Worm (Caenorhabditis elegans) whole organism, midembryonic: ENCODE results near the gene T02D1.7.

Experiments
- T22C8.4 ChIP-seq: fragments of 200-800 bp; sonication (Bioruptor generic); IDR thresholded peaks from 2 replicates; pipeline ENCODE4 v1.3.6; 2022; ENCODE audit warnings: missing genetic modification characterization, missing compliant biosample characterization
- cog-1 ChIP-seq: sonication (generic microtip); optimal IDR thresholded peaks from 2 replicates; lab custom pipeline; 2016; ENCODE audit warnings: missing genetic modification characterization, missing compliant biosample characterization
- flt-1 ChIP-seq: fragments of 200-800 bp; sonication (Bioruptor generic); IDR thresholded peaks from 2 replicates; pipeline ENCODE4 v1.3.6; 2022; ENCODE audit warnings: missing genetic modification characterization, missing compliant biosample characterization
- klf-2 ChIP-seq: fragments of 200-800 bp; sonication (Bioruptor generic); conservative IDR thresholded peaks from 2 replicates; pipeline ENCODE4 v1.3.6; 2022; ENCODE audit warnings: missing genetic modification reagents, missing genetic modification characterization, missing compliant biosample characterization
- med-1 ChIP-seq: sonication (generic microtip); optimal IDR thresholded peaks from 2 replicates; lab custom pipeline; 2017; ENCODE audit warnings: missing genetic modification characterization, mild to moderate bottlenecking, missing compliant biosample characterization, antibody characterized with exemption, missing genetic modification reagents; ENCODE audit not compliant: insufficient read depth
- ref-1 ChIP-seq: fragments of 200-800 bp; sonication (Bioruptor generic); conservative IDR thresholded peaks from 2 replicates; pipeline ENCODE4 v1.3.6; 2022; ENCODE audit warnings: missing genetic modification reagents, missing genetic modification characterization, missing compliant biosample characterization
- tab-1 ChIP-seq: fragments of 200-800 bp; sonication (Bioruptor generic); IDR thresholded peaks from 2 replicates; pipeline ENCODE4 v1.3.6; 2022; ENCODE audit warnings: missing genetic modification characterization, missing compliant biosample characterization
- ztf-23 ChIP-seq: fragments of 200-800 bp; sonication (Bioruptor generic); IDR thresholded peaks from 2 replicates; pipeline ENCODE4 v1.3.6; 2022; ENCODE audit warnings: missing genetic modification reagents, missing genetic modification characterization, missing compliant biosample characterization
- ztf-29 ChIP-seq: fragments of 200-800 bp; sonication (Bioruptor generic); IDR thresholded peaks from 2 replicates; pipeline ENCODE4 v1.3.6; 2022; ENCODE audit warnings: missing genetic modification reagents, missing genetic modification characterization, missing compliant biosample characterization

The T02D1.7 gene

DNA sequence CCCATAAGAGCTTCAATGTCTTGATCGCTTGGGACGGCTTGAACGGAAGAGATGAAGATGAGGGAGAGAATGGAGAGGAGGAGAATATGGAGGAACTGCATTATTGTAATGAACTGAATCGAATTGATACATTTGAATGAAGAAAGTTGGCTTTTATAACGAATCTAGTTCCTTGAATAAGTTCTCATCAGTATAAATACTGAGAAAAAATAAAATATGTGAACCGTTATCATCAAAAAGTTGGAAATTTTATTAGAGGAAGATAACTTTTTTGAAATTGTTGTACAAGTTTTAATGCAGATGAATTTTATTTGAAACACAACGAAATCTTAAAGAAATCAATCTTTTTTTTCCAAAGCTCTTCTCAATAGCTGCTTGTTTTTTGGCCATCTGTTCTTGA lies at the start of gene T02D1.7:
T02D1.7 (minus strand) TSS at position 101 of the 400 bp plus-strand sequence.
- TF ChIP-seq T22C8.4: no peak
- TF ChIP-seq ztf-23 (GFP tag; lab: Robert Waterston, UW): no peak
- TF ChIP-seq klf-2: no peak
- TF ChIP-seq cog-1 (tag; lab: Kevin White, UChicago): no peak
- TF ChIP-seq tab-1: no peak
- no peak for TF ChIP-seq flt-1 (GFP tag; lab: Robert Waterston, UW)
- no peak for TF ChIP-seq ztf-29 (GFP tag; lab: Robert Waterston, UW)
- TF ChIP-seq ref-1: no peak
- TF ChIP-seq med-1 (GFP tag; lab: Kevin White, UChicago): no peak

DNA sequence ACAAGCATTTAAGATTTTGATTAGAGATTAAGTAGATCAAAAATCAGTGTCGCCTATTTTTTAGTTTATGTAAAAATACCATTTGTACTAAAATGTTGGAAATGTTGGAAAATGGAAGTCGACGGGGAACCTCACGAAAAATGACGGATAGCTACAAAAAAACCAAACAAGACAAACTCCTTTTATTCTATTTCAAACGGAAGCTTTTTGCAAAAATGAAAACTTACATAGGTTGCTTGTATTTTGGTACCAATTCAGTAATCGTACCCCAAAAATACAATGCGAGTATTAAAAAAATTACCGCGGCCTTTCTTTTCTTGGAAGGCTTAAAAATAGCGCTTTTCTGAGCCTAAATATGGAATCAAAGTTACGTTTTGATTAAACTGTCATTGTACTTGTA lies 47.1 kb upstream of the T02D1.7 start:
- TF ChIP-seq ztf-23 (GFP tag; lab: Robert Waterston, UW): no peak
- TF ChIP-seq ztf-29 (GFP tag; lab: Robert Waterston, UW): no peak
- no peak for TF ChIP-seq med-1 (GFP tag; lab: Kevin White, UChicago)
- TF ChIP-seq cog-1 (tag; lab: Kevin White, UChicago): no peak
- TF ChIP-seq ref-1: no peak
- no peak for TF ChIP-seq flt-1 (GFP tag; lab: Robert Waterston, UW)
- TF ChIP-seq T22C8.4: no peak
- no peak for TF ChIP-seq tab-1
- no peak for TF ChIP-seq klf-2

- TF ChIP-seq med-1 (GFP tag; lab: Kevin White, UChicago) (no peak), cog-1 (tag; lab: Kevin White, UChicago) (no peak), T22C8.4 (no peak), ztf-23 (GFP tag; lab: Robert Waterston, UW) (no peak), flt-1 (GFP tag; lab: Robert Waterston, UW) (no peak), ref-1 (no peak), ztf-29 (GFP tag; lab: Robert Waterston, UW) (no peak), klf-2 (no peak), tab-1 (no peak)
These were observed 46.3 kb upstream of the T02D1.7 start for ce11 chrIV:17453200-17453599.

DNA sequence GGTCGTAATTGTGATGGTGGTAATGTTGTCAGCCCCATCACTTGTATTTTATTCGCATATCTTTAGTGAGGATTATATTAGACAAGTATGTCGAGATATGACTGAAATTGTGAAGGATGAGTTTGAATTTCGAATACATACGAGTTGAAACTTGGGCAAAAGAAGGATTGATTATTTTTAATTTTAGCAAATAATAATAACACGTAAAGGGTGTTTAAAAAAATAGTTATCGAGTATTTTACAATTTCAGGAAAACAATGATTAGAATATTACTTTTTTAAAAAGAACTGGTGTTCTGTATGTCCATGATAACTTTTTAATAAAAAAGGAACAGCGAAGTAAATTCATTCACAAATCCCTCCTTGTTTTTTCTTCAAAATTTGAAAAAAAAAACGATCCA lies 43.5 kb upstream of the T02D1.7 start, which contains the start of gene F11E6.8:
F11E6.8 (minus strand) TSS at position 101 of the 400 bp plus-strand sequence.
- TF ChIP-seq ref-1: no peak
- no peak for TF ChIP-seq klf-2
- TF ChIP-seq ztf-29 (GFP tag; lab: Robert Waterston, UW): no peak
- TF ChIP-seq flt-1 (GFP tag; lab: Robert Waterston, UW): no peak
- no peak for TF ChIP-seq med-1 (GFP tag; lab: Kevin White, UChicago)
- no peak for TF ChIP-seq ztf-23 (GFP tag; lab: Robert Waterston, UW)
- no peak for TF ChIP-seq cog-1 (tag; lab: Kevin White, UChicago)
- TF ChIP-seq T22C8.4: no peak
- TF ChIP-seq tab-1: no peak

DNA sequence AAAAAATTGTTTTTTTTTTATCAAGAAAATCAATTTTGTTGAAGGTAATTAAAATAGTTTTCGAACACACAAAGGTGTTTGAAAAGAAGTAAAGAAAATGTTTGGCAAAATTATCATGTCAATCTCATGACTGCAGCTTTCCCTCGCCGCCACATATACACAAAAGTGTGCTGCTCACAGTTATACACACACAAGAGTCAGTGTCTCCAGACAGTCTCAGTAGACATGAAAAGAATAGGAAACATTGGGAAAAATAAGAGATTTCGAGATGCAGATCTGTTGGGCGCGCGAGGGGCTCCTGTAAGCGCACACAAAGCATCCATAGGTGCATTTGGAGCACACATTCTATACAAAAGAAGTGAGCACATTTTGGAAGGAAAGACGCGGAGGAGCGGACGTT lies 41.4 kb upstream of the T02D1.7 start:
- TF ChIP-seq T22C8.4 (no peak), med-1 (GFP tag; lab: Kevin White, UChicago) (no peak), flt-1 (GFP tag; lab: Robert Waterston, UW) (no peak), tab-1 (no peak), klf-2 (no peak), cog-1 (tag; lab: Kevin White, UChicago) (no peak), ztf-23 (GFP tag; lab: Robert Waterston, UW) (no peak), ztf-29 (GFP tag; lab: Robert Waterston, UW) (no peak), ref-1 (no peak)

DNA sequence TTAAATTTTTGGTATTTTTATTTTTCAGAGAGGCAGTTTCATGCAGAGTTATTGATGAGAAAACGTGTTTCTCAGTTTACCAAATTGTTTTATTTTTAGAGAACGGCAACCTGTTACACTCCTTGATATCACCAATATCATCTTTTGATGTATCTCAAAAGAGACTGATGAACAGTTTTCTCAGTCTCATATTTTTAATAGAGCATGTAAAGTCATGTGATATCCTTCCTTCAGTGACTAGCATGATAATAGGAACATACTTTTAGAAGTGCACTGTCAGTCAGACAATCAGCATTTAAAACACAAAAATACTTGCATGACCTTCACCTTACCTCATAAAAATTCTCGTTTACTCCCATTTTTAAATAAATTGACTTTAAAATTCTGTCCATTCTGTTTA lies 35.6 kb upstream of the T02D1.7 start, which contains the start of gene F11E6.11:
F11E6.11 (plus strand) TSS at position 325 of the 400 bp plus-strand sequence.
- TF ChIP-seq ztf-29 (GFP tag; lab: Robert Waterston, UW) (no peak), ref-1 (no peak), cog-1 (tag; lab: Kevin White, UChicago) (no peak), klf-2 (no peak), T22C8.4 (no peak), tab-1 (no peak), med-1 (GFP tag; lab: Kevin White, UChicago) (no peak), flt-1 (GFP tag; lab: Robert Waterston, UW) (no peak), ztf-23 (GFP tag; lab: Robert Waterston, UW) (no peak)

DNA sequence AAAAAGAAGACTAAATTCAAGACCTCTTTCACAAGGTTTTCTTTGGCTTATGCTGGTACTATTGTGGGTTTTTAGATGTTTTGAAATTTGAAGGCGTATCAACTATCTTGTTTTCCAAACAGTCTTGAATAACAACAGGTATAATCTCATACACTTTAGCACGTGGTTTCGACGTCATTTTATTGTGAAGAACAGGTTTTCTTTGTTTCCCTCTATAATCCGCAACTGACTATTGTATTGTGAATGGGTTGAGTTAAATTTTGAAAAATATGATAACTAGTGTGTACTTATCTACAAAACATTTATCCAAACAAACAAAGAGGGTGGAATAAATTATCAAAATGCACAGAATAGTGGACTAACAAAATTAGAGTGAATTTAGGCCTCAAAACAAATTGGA lies 34.3 kb upstream of the T02D1.7 start:
- no peak for TF ChIP-seq ztf-29 (GFP tag; lab: Robert Waterston, UW)
- TF ChIP-seq ref-1: no peak
- TF ChIP-seq T22C8.4: no peak
- TF ChIP-seq tab-1: no peak
- TF ChIP-seq flt-1 (GFP tag; lab: Robert Waterston, UW): no peak
- no peak for TF ChIP-seq ztf-23 (GFP tag; lab: Robert Waterston, UW)
- no peak for TF ChIP-seq klf-2
- no peak for TF ChIP-seq med-1 (GFP tag; lab: Kevin White, UChicago)
- TF ChIP-seq cog-1 (tag; lab: Kevin White, UChicago): no peak

DNA sequence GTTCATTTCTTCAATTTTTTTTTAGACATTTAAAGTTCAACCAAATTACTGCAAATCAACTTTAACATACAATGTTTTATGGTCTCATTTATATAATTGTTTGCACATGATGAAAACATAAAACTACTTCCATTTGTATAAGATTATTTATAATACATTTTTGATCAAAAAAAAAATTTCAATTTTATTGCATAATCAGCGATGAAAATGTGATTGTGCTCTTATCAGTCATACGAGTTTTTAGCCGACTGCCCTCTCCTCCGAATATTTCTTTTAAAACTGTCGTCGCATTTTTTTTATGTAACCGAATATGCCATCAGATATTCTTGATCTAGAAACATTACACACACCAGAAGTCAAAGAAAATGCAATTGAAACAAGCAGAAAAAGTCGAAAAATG lies 33.5 kb upstream of the T02D1.7 start, which contains the start of gene F08A7.1:
F08A7.1 (plus strand) TSS at position 191 of the 400 bp plus-strand sequence.
- TF ChIP-seq ref-1 (no peak), T22C8.4 (no peak), cog-1 (tag; lab: Kevin White, UChicago) (no peak), tab-1 (no peak), klf-2 (no peak), ztf-29 (GFP tag; lab: Robert Waterston, UW) (no peak), ztf-23 (GFP tag; lab: Robert Waterston, UW) (no peak), med-1 (GFP tag; lab: Kevin White, UChicago) (no peak), flt-1 (GFP tag; lab: Robert Waterston, UW) (no peak)

DNA sequence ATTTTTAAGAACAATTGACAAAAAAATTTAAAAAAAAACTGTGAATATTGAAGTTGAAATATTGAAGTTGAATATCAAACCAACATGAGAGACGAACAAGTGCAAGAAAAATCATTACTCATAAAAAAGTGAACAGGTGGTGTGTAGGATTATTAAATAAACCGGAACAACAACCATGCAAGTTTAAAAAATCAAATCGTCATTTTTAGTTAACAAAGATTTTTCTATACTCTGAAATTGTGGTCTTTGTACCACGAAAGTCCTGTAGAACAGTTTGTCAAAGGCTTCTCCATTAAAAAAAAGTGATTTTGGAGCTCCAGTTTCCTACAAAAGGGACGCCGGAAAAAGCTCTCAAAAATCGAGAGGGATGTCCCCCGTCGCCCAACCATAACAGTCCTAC lies 33.1 kb upstream of the T02D1.7 start, which contains the start of gene C06A12.19:
C06A12.19 (minus strand) TSS at position 101 of the 400 bp plus-strand sequence.
- TF ChIP-seq ztf-23 (GFP tag; lab: Robert Waterston, UW) (no peak), T22C8.4 (no peak), flt-1 (GFP tag; lab: Robert Waterston, UW) (no peak), med-1 (GFP tag; lab: Kevin White, UChicago) (no peak), cog-1 (tag; lab: Kevin White, UChicago) (no peak), ztf-29 (GFP tag; lab: Robert Waterston, UW) (no peak), tab-1 (no peak), klf-2 (no peak), ref-1 (no peak)

DNA sequence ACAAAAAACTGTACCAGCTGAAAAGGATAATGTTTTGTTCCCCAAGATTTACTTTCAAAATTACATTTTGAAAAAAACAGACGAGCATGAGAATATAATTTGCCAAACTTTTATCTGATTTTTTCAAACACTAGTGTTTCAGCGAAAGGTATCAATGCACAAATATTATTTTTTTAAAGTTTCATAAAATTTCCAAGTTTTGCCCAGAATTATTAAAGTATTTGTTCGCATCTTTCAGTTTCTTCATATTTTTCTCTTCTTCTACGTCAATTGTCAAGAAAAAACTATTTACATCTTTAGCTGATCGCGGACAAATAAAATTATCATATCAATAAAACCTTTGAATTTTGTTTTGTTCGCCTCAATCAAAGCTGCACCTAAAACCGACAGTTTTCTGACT lies 30.1 kb upstream of the T02D1.7 start, which contains the start of gene C06A12.8:
C06A12.8 (plus strand) TSS at position 301 of the 400 bp plus-strand sequence.
- TF ChIP-seq cog-1 (tag; lab: Kevin White, UChicago) (no peak), T22C8.4 (no peak), ref-1 (no peak), ztf-23 (GFP tag; lab: Robert Waterston, UW) (no peak), med-1 (GFP tag; lab: Kevin White, UChicago) (no peak), tab-1 (no peak), flt-1 (GFP tag; lab: Robert Waterston, UW) (no peak), ztf-29 (GFP tag; lab: Robert Waterston, UW) (no peak), klf-2 (no peak)
